Fruit fly (Drosophila melanogaster) whole organism, adult: Measurements from ENCODE around the gene Lcp65Ae.
A peak's percentile ranks its signal among the peaks of the same experiment; 100 is the strongest.

Source experiments
- CG11617 ChIP-seq: fragments of 200-800 bp; sonication (Bioruptor generic); optimal IDR thresholded peaks from 2 replicates; lab custom pipeline; 2017; ENCODE audit warnings: mild to moderate bottlenecking, missing biosample characterization, missing genetic modification reagents, missing genetic modification characterization
- CG12768 ChIP-seq: fragments of 200-800 bp; sonication (Bioruptor generic); optimal IDR thresholded peaks from 2 replicates; lab custom pipeline; 2017; ENCODE audit warnings: missing biosample characterization, missing genetic modification characterization, mild to moderate bottlenecking, moderate library complexity, missing genetic modification reagents
- CG14711 ChIP-seq: fragments of 200-800 bp; sonication (Bioruptor generic); optimal IDR thresholded peaks from 2 replicates; lab custom pipeline; 2018; ENCODE audit warnings: missing biosample characterization, mild to moderate bottlenecking, missing genetic modification characterization, moderate library complexity
- CG1620 ChIP-seq: fragments of 200-800 bp; sonication (Bioruptor generic); optimal IDR thresholded peaks from 2 replicates; lab custom pipeline; 2016; ENCODE audit warnings: missing biosample characterization, missing genetic modification characterization
- CG33017 ChIP-seq: fragments of 200-800 bp; sonication (Bioruptor generic); optimal IDR thresholded peaks from 2 replicates; lab custom pipeline; 2018; ENCODE audit warnings: missing biosample characterization, mild to moderate bottlenecking, missing genetic modification characterization, moderate library complexity
- CG5204 ChIP-seq: fragments of 200-800 bp; sonication (Bioruptor generic); optimal IDR thresholded peaks from 2 replicates; lab custom pipeline; 2016; ENCODE audit warnings: missing biosample characterization, missing genetic modification characterization
- CG7045 ChIP-seq: fragments of 200-800 bp; sonication (Bioruptor generic); optimal IDR thresholded peaks from 2 replicates; lab custom pipeline; 2017; ENCODE audit warnings: missing biosample characterization, mild to moderate bottlenecking, missing genetic modification characterization
- CG7101 ChIP-seq: fragments of 200-800 bp; sonication (Bioruptor generic); optimal IDR thresholded peaks from 2 replicates; lab custom pipeline; 2018; ENCODE audit warnings: missing biosample characterization, mild to moderate bottlenecking, missing genetic modification characterization, moderate library complexity
- Clk ChIP-seq: fragments of 200-800 bp; sonication (Bioruptor generic); optimal IDR thresholded peaks from 2 replicates; lab custom pipeline; 2017; ENCODE audit warnings: missing biosample characterization, missing genetic modification characterization
- Crg-1 ChIP-seq: fragments of 200-800 bp; sonication (Bioruptor generic); optimal IDR thresholded peaks from 2 replicates; lab custom pipeline; 2016; ENCODE audit warnings: missing biosample characterization, missing genetic modification characterization
- Hr96 ChIP-seq: fragments of 200-800 bp; sonication (Bioruptor generic); optimal IDR thresholded peaks from 2 replicates; lab custom pipeline; 2016; ENCODE audit warnings: missing biosample characterization, missing genetic modification characterization
- Mnt ChIP-seq: fragments of 200-800 bp; sonication (Bioruptor generic); optimal IDR thresholded peaks from 2 replicates; lab custom pipeline; 2016; ENCODE audit warnings: missing biosample characterization, mild to moderate bottlenecking, missing genetic modification characterization
- bab1 ChIP-seq: fragments of 200-800 bp; sonication (Bioruptor generic); optimal IDR thresholded peaks from 3 replicates; lab custom pipeline; 2019; ENCODE audit warnings: missing biosample characterization, mild to moderate bottlenecking, missing genetic modification characterization, moderate library complexity
- cic ChIP-seq: fragments of 200-800 bp; sonication (Bioruptor generic); optimal IDR thresholded peaks from 2 replicates; lab custom pipeline; 2017; ENCODE audit warnings: missing biosample characterization, mild to moderate bottlenecking, missing genetic modification characterization, moderate library complexity
- cnc ChIP-seq, 2 experiments: fragments of >200 bp; optimal IDR thresholded peaks; 2 replicates each; lab custom pipeline; 2017
- kay ChIP-seq: fragments of 200-800 bp; sonication (Bioruptor generic); peaks from one replicate; lab custom pipeline; 2016; ENCODE audit warnings: missing biosample characterization, missing genetic modification characterization, borderline replicate concordance
- ovo ChIP-seq: fragments of 200-800 bp; sonication (Bioruptor generic); optimal IDR thresholded peaks from 2 replicates; lab custom pipeline; 2016; ENCODE audit warnings: missing biosample characterization, missing genetic modification characterization
- pad ChIP-seq: fragments of 200-800 bp; sonication (Bioruptor generic); optimal IDR thresholded peaks from 3 replicates; lab custom pipeline; 2017; ENCODE audit warnings: missing biosample characterization, missing genetic modification characterization, mild to moderate bottlenecking, moderate library complexity, missing genetic modification reagents
- tj ChIP-seq: fragments of 200-800 bp; sonication (Bioruptor generic); optimal IDR thresholded peaks from 3 replicates; lab custom pipeline; 2017; ENCODE audit warnings: missing biosample characterization, mild to moderate bottlenecking, missing genetic modification characterization, moderate library complexity
- toe ChIP-seq: fragments of 200-800 bp; sonication (Bioruptor generic); optimal IDR thresholded peaks from 2 replicates; lab custom pipeline; 2016; ENCODE audit warnings: missing biosample characterization, missing genetic modification characterization

Gene Lcp65Ae

DNA sequence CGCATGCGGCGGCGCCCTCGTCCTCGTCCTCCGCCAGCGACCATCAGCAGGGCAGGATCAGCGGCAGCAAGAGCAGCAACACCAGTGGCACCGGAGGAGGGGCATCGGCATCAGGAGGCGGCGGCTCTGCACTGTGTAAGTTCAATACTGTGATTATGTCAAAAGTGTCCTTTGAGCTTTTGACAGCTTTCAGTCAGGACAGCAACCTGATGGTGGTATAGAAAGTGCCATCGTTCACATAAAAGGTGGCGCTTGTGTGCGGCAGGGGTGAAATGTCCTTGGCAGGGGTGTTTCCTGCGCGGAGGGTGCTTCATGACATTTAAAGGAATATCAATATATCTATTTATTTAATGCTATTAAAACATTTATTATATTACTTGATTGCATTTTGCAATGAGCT is 34.3 kb downstream of the Lcp65Ae start:
- TF ChIP-seq ovo (no peak), CG7045 (no peak), CG14711 (tag; lab: Kevin White, UChicago) (no peak), Crg-1 (GFP tag; lab: Kevin White, UChicago) (no peak), CG1620 (GFP tag; lab: Kevin White, UChicago) (no peak), pad (GFP tag; lab: Kevin White, UChicago) (no peak), Mnt (GFP tag; lab: Kevin White, UChicago) (no peak), CG33017 (no peak), CG12768 (GFP tag; lab: Kevin White, UChicago) (no peak), CG5204 (GFP tag; lab: Kevin White, UChicago) (no peak), cnc (optimal IDR thresholded peaks at IDR 0.05; lab: Kevin White, UChicago) (no peak), toe (GFP tag; lab: Kevin White, UChicago) (no peak), CG11617 (GFP tag; lab: Kevin White, UChicago) (no peak), Clk (GFP tag; lab: Kevin White, UChicago) (no peak), cic (GFP tag; lab: Kevin White, UChicago) (no peak), kay (GFP tag; lab: Kevin White, UChicago) (no peak)

DNA sequence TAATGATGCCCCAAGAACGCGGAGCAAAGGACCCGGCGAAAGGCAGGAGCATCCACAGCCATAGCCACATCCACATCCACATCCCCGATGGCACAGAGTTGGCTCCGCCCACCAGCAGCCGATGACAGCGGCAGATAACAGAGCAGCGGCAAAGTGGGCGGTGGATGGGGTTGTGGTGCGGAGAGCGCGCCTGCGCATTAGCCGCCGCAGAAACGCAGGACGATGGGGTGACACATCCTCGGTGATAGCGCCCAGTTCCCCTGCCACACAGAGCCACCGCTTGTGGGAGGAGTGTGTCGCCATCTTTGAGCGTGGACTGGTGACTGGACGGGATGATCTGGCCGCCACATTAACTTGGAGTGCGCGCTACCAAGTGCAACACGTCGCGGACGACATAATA is 40.6 kb downstream of the Lcp65Ae start, which contains the start of gene Ets65A:
Gene Ets65A (plus strand): TSS at position 348 of the 400 bp plus-strand sequence.
- TF ChIP-seq tj (GFP tag; lab: Kevin White, UChicago): no peak
- no peak for TF ChIP-seq ovo

DNA sequence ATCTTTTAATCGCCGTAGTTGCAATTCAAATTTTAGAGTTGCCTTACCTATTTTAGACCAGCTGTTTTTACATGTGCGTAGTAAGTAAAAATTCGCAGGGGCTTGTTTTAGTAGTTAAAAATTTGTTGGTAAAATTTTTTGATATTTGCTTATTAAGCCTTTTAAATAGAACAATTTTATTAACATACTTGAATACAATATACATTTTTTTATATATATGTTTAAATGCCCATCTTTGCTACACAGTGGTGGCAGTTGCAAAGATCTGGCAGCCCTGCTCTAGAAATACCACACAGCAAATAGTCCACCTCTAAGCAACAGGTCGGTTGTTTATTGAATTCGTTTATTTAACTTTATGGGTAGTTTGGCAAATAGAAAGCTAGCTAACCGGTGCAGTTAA is 43.2 kb downstream of the Lcp65Ae start, which contains the start of the genes CG10467 and loj:
Gene CG10467 (minus strand): TSS at position 51 of the 400 bp plus-strand sequence.
Gene loj (plus strand): TSS at position 291 of the 400 bp plus-strand sequence.
- peak; percentile 31 for TF ChIP-seq cic (GFP tag; lab: Kevin White, UChicago)
- peak; percentile 62 for TF ChIP-seq Mnt (GFP tag; lab: Kevin White, UChicago)
- peak; percentile 92 for TF ChIP-seq CG7101
- TF ChIP-seq Clk (GFP tag; lab: Kevin White, UChicago): peak; percentile 81
- TF ChIP-seq Hr96 (GFP tag; lab: Kevin White, UChicago): peak; percentile 75
- peak; percentile 88 for TF ChIP-seq CG5204 (GFP tag; lab: Kevin White, UChicago)
- TF ChIP-seq CG1620 (GFP tag; lab: Kevin White, UChicago): peak; percentile 88
- peak; percentile 86 for TF ChIP-seq ovo
- peak; percentile 94 for TF ChIP-seq CG14711 (tag; lab: Kevin White, UChicago)
- TF ChIP-seq cnc (optimal IDR thresholded peaks at IDR 0.05; lab: Kevin White, UChicago): no peak
- peak; percentile 69 for TF ChIP-seq tj (GFP tag; lab: Kevin White, UChicago)
- TF ChIP-seq kay (GFP tag; lab: Kevin White, UChicago): no peak
- TF ChIP-seq CG12768 (GFP tag; lab: Kevin White, UChicago): peak; percentile 91
- peak; percentile 77 for TF ChIP-seq Crg-1 (GFP tag; lab: Kevin White, UChicago)
- peak; percentile 78 for TF ChIP-seq pad (GFP tag; lab: Kevin White, UChicago)
- TF ChIP-seq CG11617 (GFP tag; lab: Kevin White, UChicago): peak; percentile 87
- TF ChIP-seq bab1 (GFP tag; lab: Kevin White, UChicago): peak; percentile 88
- peak; percentile 88 for TF ChIP-seq CG33017
- TF ChIP-seq toe (GFP tag; lab: Kevin White, UChicago): peak; percentile 84
- peak; percentile 93 for TF ChIP-seq CG7045

DNA sequence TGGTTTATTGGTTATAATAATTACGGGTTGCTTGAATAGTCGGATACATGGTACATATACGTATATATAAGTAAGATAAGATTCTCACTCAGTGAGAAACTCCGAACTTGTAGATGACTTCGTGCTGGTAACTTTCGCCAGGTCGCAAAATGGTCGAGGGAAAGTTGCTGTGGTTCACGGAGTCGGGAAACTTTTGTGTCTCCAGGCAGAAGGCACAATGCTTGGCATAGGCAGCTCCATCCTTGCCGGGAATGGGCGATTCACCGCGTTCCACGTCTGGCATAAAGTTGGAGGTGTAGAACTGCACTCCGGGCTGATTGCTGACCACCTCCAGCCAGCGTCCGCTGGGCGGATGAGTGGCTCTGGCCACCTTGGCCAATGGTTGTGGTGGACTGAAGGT is 44.7 kb downstream of the Lcp65Ae start, which contains the start of gene CG10469:
Gene CG10469 (minus strand): TSS at position 101 of the 400 bp plus-strand sequence.
- no peak for TF ChIP-seq Clk (GFP tag; lab: Kevin White, UChicago)
- no peak for TF ChIP-seq tj (GFP tag; lab: Kevin White, UChicago)
- no peak for TF ChIP-seq cnc (optimal IDR thresholded peaks at IDR 0.05; lab: Kevin White, UChicago)
- TF ChIP-seq pad (GFP tag; lab: Kevin White, UChicago): no peak
- no peak for TF ChIP-seq CG7045
- no peak for TF ChIP-seq CG5204 (GFP tag; lab: Kevin White, UChicago)
- TF ChIP-seq CG1620 (GFP tag; lab: Kevin White, UChicago): no peak
- no peak for TF ChIP-seq Mnt (GFP tag; lab: Kevin White, UChicago)
- TF ChIP-seq toe (GFP tag; lab: Kevin White, UChicago): no peak
